Fruit fly (Drosophila melanogaster) whole organism, embryonic: ENCODE data around the gene CG3165.

Experiments used
- Antp ChIP-seq: fragments of 200-800 bp; sonication (Bioruptor generic); optimal IDR thresholded peaks from 3 replicates; lab custom pipeline; 2016; ENCODE audit warnings: missing biosample characterization, missing genetic modification characterization
- CG10267 ChIP-seq: fragments of 200-800 bp; sonication (Bioruptor generic); optimal IDR thresholded peaks from 2 replicates; lab custom pipeline; 2018; ENCODE audit warnings: missing biosample characterization, mild to moderate bottlenecking, missing genetic modification characterization, moderate library complexity
- CG11247 ChIP-seq: fragments of 200-800 bp; sonication (Bioruptor generic); IDR thresholded peaks from 2 replicates; pipeline ENCODE4 v1.3.6; 2022; ENCODE audit warnings: missing biosample characterization, missing genetic modification characterization
- CG11504 ChIP-seq: fragments of 200-800 bp; sonication (Bioruptor generic); optimal IDR thresholded peaks from 3 replicates; lab custom pipeline; 2019; ENCODE audit warnings: missing biosample characterization, mild to moderate bottlenecking, missing genetic modification characterization, moderate library complexity
- CG12104 ChIP-seq: fragments of 200-800 bp; sonication (Bioruptor generic); optimal IDR thresholded peaks from 3 replicates; lab custom pipeline; 2016; ENCODE audit warnings: missing biosample characterization, missing genetic modification characterization
- CG13296 ChIP-seq: fragments of 200-800 bp; sonication (Bioruptor generic); optimal IDR thresholded peaks from 3 replicates; lab custom pipeline; 2018; ENCODE audit warnings: missing biosample characterization, mild to moderate bottlenecking, missing genetic modification characterization
- CG15514 ChIP-seq: fragments of 200-800 bp; sonication (Bioruptor generic); optimal IDR thresholded peaks from 3 replicates; lab custom pipeline; 2017; ENCODE audit warnings: missing biosample characterization, missing genetic modification characterization, mild to moderate bottlenecking, moderate library complexity, missing genetic modification reagents
- CG17186 ChIP-seq: fragments of 200-800 bp; sonication (Bioruptor generic); optimal IDR thresholded peaks from 3 replicates; lab custom pipeline; 2017; ENCODE audit warnings: missing biosample characterization, missing genetic modification reagents, missing genetic modification characterization
- CG2120 ChIP-seq: fragments of 200-800 bp; sonication (Bioruptor generic); optimal IDR thresholded peaks from 3 replicates; lab custom pipeline; 2016; ENCODE audit warnings: missing biosample characterization, missing genetic modification characterization
- CG3726 ChIP-seq: fragments of 200-800 bp; sonication (Bioruptor generic); IDR thresholded peaks from 3 replicates; pipeline ENCODE4, ENCODE4 v1.3.6; 2022; ENCODE audit warnings: missing biosample characterization, missing genetic modification characterization
- CG4617 ChIP-seq: fragments of 200-800 bp; sonication (Bioruptor generic); optimal IDR thresholded peaks from 3 replicates; lab custom pipeline; 2016; ENCODE audit warnings: missing biosample characterization, missing genetic modification characterization, borderline replicate concordance
- CG4820 ChIP-seq: fragments of 200-800 bp; sonication (Bioruptor generic); optimal IDR thresholded peaks from 3 replicates; lab custom pipeline; 2016; ENCODE audit warnings: missing biosample characterization, missing genetic modification characterization
- CG6254 ChIP-seq: fragments of 200-800 bp; sonication (Bioruptor generic); optimal IDR thresholded peaks from 3 replicates; lab custom pipeline; 2017; ENCODE audit warnings: mild to moderate bottlenecking, missing biosample characterization, missing genetic modification reagents, missing genetic modification characterization
- CG7556 ChIP-seq: fragments of 200-800 bp; sonication (Bioruptor generic); optimal IDR thresholded peaks from 2 replicates; lab custom pipeline; 2017; ENCODE audit warnings: missing biosample characterization, mild to moderate bottlenecking, missing genetic modification characterization
- CG8281 ChIP-seq: fragments of 200-800 bp; sonication (Bioruptor generic); optimal IDR thresholded peaks from 2 replicates; lab custom pipeline; 2018; ENCODE audit warnings: missing biosample characterization, mild to moderate bottlenecking, missing genetic modification characterization, moderate library complexity
- CG9932 ChIP-seq: fragments of 200-800 bp; sonication (Bioruptor generic); IDR thresholded peaks from 2 replicates; pipeline ENCODE4 v1.3.6; 2022; ENCODE audit warnings: missing biosample characterization, missing genetic modification characterization
- Chrac-16 ChIP-seq: fragments of 200-800 bp; sonication (Bioruptor generic); optimal IDR thresholded peaks from 3 replicates; lab custom pipeline; 2016; ENCODE audit warnings: missing biosample characterization, missing genetic modification characterization
- Dip2 ChIP-seq: fragments of 200-800 bp; sonication (Bioruptor generic); IDR thresholded peaks from 2 replicates; pipeline ENCODE4 v1.3.6; 2022; ENCODE audit warnings: missing biosample characterization, missing genetic modification characterization
- Doc3 ChIP-seq: fragments of 200-800 bp; sonication (Bioruptor generic); IDR thresholded peaks from 3 replicates; pipeline ENCODE4 v1.3.6; 2022; ENCODE audit warnings: missing biosample characterization, missing genetic modification characterization; ENCODE audit not compliant: partially characterized antibody
- H2.0 ChIP-seq: fragments of 200-800 bp; sonication (Bioruptor generic); IDR thresholded peaks from 2 replicates; pipeline ENCODE4 v1.3.6; 2022; ENCODE audit warnings: missing biosample characterization, missing genetic modification characterization
- HLH3B ChIP-seq: fragments of 200-800 bp; sonication (Bioruptor generic); IDR thresholded peaks from 2 replicates; pipeline ENCODE4 v1.3.6; 2022; ENCODE audit warnings: missing biosample characterization, missing genetic modification characterization
- HLH4C ChIP-seq: fragments of 200-800 bp; sonication (Bioruptor generic); IDR thresholded peaks from 3 replicates; pipeline ENCODE4 v1.3.6; 2022; ENCODE audit warnings: missing biosample characterization, missing genetic modification characterization; ENCODE audit not compliant: partially characterized antibody
- Hr3 ChIP-seq: fragments of 200-800 bp; sonication (Bioruptor generic); optimal IDR thresholded peaks from 3 replicates; lab custom pipeline; 2016; ENCODE audit warnings: missing biosample characterization, missing genetic modification characterization
- Jarid2 ChIP-seq: fragments of 200-800 bp; sonication (Bioruptor generic); optimal IDR thresholded peaks from 3 replicates; lab custom pipeline; 2017; ENCODE audit warnings: mild to moderate bottlenecking, missing biosample characterization, missing genetic modification reagents, missing genetic modification characterization
- Lhr ChIP-seq: fragments of 200-800 bp; sonication (Bioruptor generic); optimal IDR thresholded peaks from 3 replicates; lab custom pipeline; 2017; ENCODE audit warnings: mild to moderate bottlenecking, missing biosample characterization, missing genetic modification reagents, missing genetic modification characterization
- Nf-YA ChIP-seq: fragments of 200-800 bp; sonication (Bioruptor generic); IDR thresholded peaks from 2 replicates; pipeline ENCODE4 v1.3.6; 2022; ENCODE audit warnings: missing biosample characterization, missing genetic modification characterization
- Pdp1 ChIP-seq, 2 experiments: fragments of 200-800 bp; sonication (Bioruptor generic); optimal IDR thresholded peaks; 3 replicates each; lab custom pipeline; 2016; ENCODE audit warnings: missing biosample characterization in 2 of 2, missing genetic modification characterization in 2 of 2, mild to moderate bottlenecking in 1 of 2, moderate library complexity in 1 of 2
- Sin3A ChIP-seq: fragments of >200 bp; optimal IDR thresholded peaks from 2 replicates; lab custom pipeline; 2018
- Six4 ChIP-seq: fragments of 200-800 bp; sonication (Bioruptor generic); optimal IDR thresholded peaks from 2 replicates; lab custom pipeline; 2016; ENCODE audit warnings: missing biosample characterization, missing genetic modification characterization
- Vsx1 ChIP-seq: fragments of 200-800 bp; sonication (Bioruptor generic); optimal IDR thresholded peaks from 2 replicates; lab custom pipeline; 2017; ENCODE audit warnings: missing biosample characterization, mild to moderate bottlenecking, missing genetic modification characterization, missing genetic modification reagents
- ato ChIP-seq: fragments of 200-800 bp; sonication (Bioruptor generic); IDR thresholded peaks from 2 replicates; pipeline ENCODE4 v1.3.6; 2022; ENCODE audit warnings: missing biosample characterization, missing genetic modification characterization; ENCODE audit not compliant: partially characterized antibody
- az2 ChIP-seq: fragments of 200-800 bp; sonication (Bioruptor generic); optimal IDR thresholded peaks from 3 replicates; lab custom pipeline; 2016; ENCODE audit warnings: missing biosample characterization, missing genetic modification characterization
- caup ChIP-seq: fragments of 200-800 bp; sonication (Bioruptor generic); optimal IDR thresholded peaks from 3 replicates; lab custom pipeline; 2017; ENCODE audit warnings: missing biosample characterization, mild to moderate bottlenecking, missing genetic modification characterization, moderate library complexity; ENCODE audit not compliant: severe bottlenecking
- croc ChIP-seq: fragments of 200-800 bp; sonication (Bioruptor generic); conservative IDR thresholded peaks from 3 replicates; pipeline ENCODE4 v1.3.6; 2022; ENCODE audit warnings: missing biosample characterization, missing genetic modification characterization
- dan ChIP-seq: fragments of 200-800 bp; sonication (Bioruptor generic); IDR thresholded peaks from 2 replicates; pipeline ENCODE4 v1.3.6; 2022; ENCODE audit warnings: missing biosample characterization, missing genetic modification characterization
- dimm ChIP-seq: fragments of 200-800 bp; sonication (Bioruptor generic); IDR thresholded peaks from 2 replicates; pipeline ENCODE4 v1.3.6; 2022; ENCODE audit warnings: missing biosample characterization, missing genetic modification characterization
- ems ChIP-seq: fragments of 200-800 bp; sonication (Bioruptor generic); optimal IDR thresholded peaks from 3 replicates; lab custom pipeline; 2016; ENCODE audit warnings: missing biosample characterization, missing genetic modification characterization
- en ChIP-seq: fragments of 200-800 bp; sonication (Bioruptor generic); optimal IDR thresholded peaks from 2 replicates; lab custom pipeline; 2016; ENCODE audit warnings: missing biosample characterization, missing genetic modification characterization
- gt ChIP-seq: fragments of 200-800 bp; sonication (Bioruptor generic); IDR thresholded peaks from 2 replicates; pipeline ENCODE4 v1.3.6; 2022; ENCODE audit warnings: missing biosample characterization, missing genetic modification characterization
- ham ChIP-seq: fragments of 200-800 bp; sonication (Bioruptor generic); IDR thresholded peaks from 2 replicates; pipeline ENCODE4 v1.3.6; 2022; ENCODE audit warnings: missing biosample characterization, missing genetic modification characterization
- ind ChIP-seq: fragments of 200-800 bp; sonication (Bioruptor generic); optimal IDR thresholded peaks from 3 replicates; lab custom pipeline; 2016; ENCODE audit warnings: missing biosample characterization, missing genetic modification characterization
- lilli ChIP-seq: fragments of 200-800 bp; sonication (Bioruptor generic); optimal IDR thresholded peaks from 3 replicates; lab custom pipeline; 2016; ENCODE audit warnings: missing biosample characterization, missing genetic modification characterization
- nmo ChIP-seq: fragments of 200-800 bp; sonication (Bioruptor generic); optimal IDR thresholded peaks from 2 replicates; lab custom pipeline; 2018; ENCODE audit warnings: missing biosample characterization, mild to moderate bottlenecking, missing genetic modification characterization, moderate library complexity
- pho ChIP-seq: fragments of 200-800 bp; sonication (Bioruptor generic); optimal IDR thresholded peaks from 2 replicates; lab custom pipeline; 2016; ENCODE audit warnings: missing biosample characterization, missing genetic modification characterization
- pita ChIP-seq: fragments of 200-800 bp; sonication (Bioruptor generic); optimal IDR thresholded peaks from 2 replicates; lab custom pipeline; 2017; ENCODE audit warnings: missing biosample characterization, mild to moderate bottlenecking, missing genetic modification characterization
- psq ChIP-seq: fragments of 200-800 bp; sonication (Bioruptor generic); optimal IDR thresholded peaks from 2 replicates; lab custom pipeline; 2017; ENCODE audit warnings: missing biosample characterization, missing genetic modification characterization
- rib ChIP-seq: fragments of 200-800 bp; sonication (Bioruptor generic); IDR thresholded peaks from 2 replicates; pipeline ENCODE4 v1.3.6; 2022; ENCODE audit warnings: missing biosample characterization, missing genetic modification characterization
- sim ChIP-seq: fragments of 200-800 bp; sonication (Bioruptor generic); IDR thresholded peaks from 2 replicates; pipeline ENCODE4 v1.3.6; 2022; ENCODE audit warnings: missing biosample characterization, missing genetic modification characterization
- sug ChIP-seq: fragments of 200-800 bp; optimal IDR thresholded peaks from 2 replicates; lab custom pipeline; 2019; ENCODE audit warnings: missing biosample characterization, mild to moderate bottlenecking, missing genetic modification characterization, moderate library complexity
- tgo ChIP-seq: fragments of 200-800 bp; sonication (Bioruptor generic); IDR thresholded peaks from 3 replicates; pipeline ENCODE4 v1.3.6; 2022; ENCODE audit warnings: missing biosample characterization, missing genetic modification characterization
- trh ChIP-seq: fragments of 200-800 bp; sonication (Bioruptor generic); optimal IDR thresholded peaks from 2 replicates; lab custom pipeline; 2016; ENCODE audit warnings: missing biosample characterization, missing genetic modification characterization
- zf30C ChIP-seq: fragments of 200-800 bp; sonication (Bioruptor generic); optimal IDR thresholded peaks from 3 replicates; lab custom pipeline; 2018; ENCODE audit warnings: missing biosample characterization, mild to moderate bottlenecking, missing genetic modification characterization

CG3165 gene

dm6 chr2L:3022986-3023385, 46.1 kb downstream of the CG3165 start, which contains the start of the genes alpha4GT1 and Prp40 (continued):
- no peak for TF ChIP-seq CG7556 (GFP tag; lab: Kevin White, UChicago)
- TF ChIP-seq Six4, result no peak
- TF ChIP-seq rib (GFP tag; lab: Robert Waterston, UW), result no peak
- TF ChIP-seq CG15514 (GFP tag; lab: Kevin White, UChicago), result peak; percentile 91
- TF ChIP-seq CG12104 (GFP tag; lab: Kevin White, UChicago), result no peak
- TF ChIP-seq Sin3A (lab: Kevin White, UChicago), result peak; percentile 45
- no peak for TF ChIP-seq Pdp1 (GFP tag; optimal IDR thresholded peaks at IDR 0.05; lab: Kevin White, UChicago)
- TF ChIP-seq dimm (GFP tag; lab: Robert Waterston, UW), result no peak
- no peak for TF ChIP-seq Hr3 (GFP tag; lab: Kevin White, UChicago)
- TF ChIP-seq pho (GFP tag; lab: Kevin White, UChicago), result no peak
- peak; percentile 94 for TF ChIP-seq HLH4C (GFP tag; lab: Robert Waterston, UW)
- TF ChIP-seq CG4820 (GFP tag; lab: Kevin White, UChicago), result no peak
- TF ChIP-seq Antp (GFP tag; lab: Kevin White, UChicago), result no peak
- no peak for TF ChIP-seq gt (GFP tag; lab: Robert Waterston, UW)
- TF ChIP-seq ham (GFP tag; lab: Robert Waterston, UW), result no peak
- TF ChIP-seq sim (GFP tag; lab: Robert Waterston, UW), result no peak
- TF ChIP-seq CG10267 (tag; lab: Kevin White, UChicago), result no peak
- TF ChIP-seq zf30C (GFP tag; lab: Kevin White, UChicago), result no peak
- peak; percentile 73 for TF ChIP-seq CG17186 (GFP tag; lab: Kevin White, UChicago)
- no peak for TF ChIP-seq HLH3B (GFP tag; lab: Robert Waterston, UW)
- no peak for TF ChIP-seq Dip2 (GFP tag; lab: Robert Waterston, UW)
- TF ChIP-seq ems, result no peak
- no peak for TF ChIP-seq en (GFP tag; lab: Kevin White, UChicago)
- no peak for TF ChIP-seq CG13296 (GFP tag; lab: Kevin White, UChicago)
- TF ChIP-seq CG6254 (GFP tag; lab: Kevin White, UChicago), result peak; percentile 70
- peak; percentile 94 for TF ChIP-seq ato (GFP tag; lab: Robert Waterston, UW)
- TF ChIP-seq sug (tag; lab: Kevin White, UChicago), result no peak
- TF ChIP-seq H2.0 (GFP tag; lab: Robert Waterston, UW), result no peak
- TF ChIP-seq trh, result no peak
- TF ChIP-seq CG2120 (GFP tag; lab: Kevin White, UChicago), result no peak
- TF ChIP-seq dan (GFP tag; lab: Robert Waterston, UW), result no peak
- no peak for TF ChIP-seq croc (GFP tag; lab: Robert Waterston, UW)
- no peak for TF ChIP-seq Nf-YA
- no peak for TF ChIP-seq lilli (GFP tag; lab: Kevin White, UChicago)
- no peak for TF ChIP-seq CG9932 (GFP tag; lab: Robert Waterston, UW)
- TF ChIP-seq psq (GFP tag; lab: Kevin White, UChicago), result no peak
- peak; percentile 89 for TF ChIP-seq CG4617 (GFP tag; lab: Kevin White, UChicago)
- no peak for TF ChIP-seq az2 (GFP tag; lab: Kevin White, UChicago)
- TF ChIP-seq CG11504, result no peak
- no peak for TF ChIP-seq ind
- TF ChIP-seq nmo (GFP tag; lab: Kevin White, UChicago), result peak; percentile 5
- no peak for TF ChIP-seq tgo (GFP tag; lab: Robert Waterston, UW)
- no peak for TF ChIP-seq Jarid2
- no peak for TF ChIP-seq pita (GFP tag; lab: Kevin White, UChicago)
- no peak for TF ChIP-seq CG11247 (GFP tag; lab: Robert Waterston, UW)
- no peak for TF ChIP-seq caup (GFP tag; lab: Kevin White, UChicago)
- TF ChIP-seq Lhr (GFP tag; lab: Kevin White, UChicago), result no peak
- no peak for TF ChIP-seq CG8281 (tag; lab: Kevin White, UChicago)
- TF ChIP-seq CG3726, result no peak
- TF ChIP-seq Vsx1 (GFP tag; lab: Kevin White, UChicago), result no peak
- peak; percentile 64; the same call in 2 of the 3 replicates for TF ChIP-seq Doc3 (GFP tag; lab: Robert Waterston, UW)
- no peak for TF ChIP-seq Chrac-16 (GFP tag; lab: Kevin White, UChicago)
